Worm (Caenorhabditis elegans): Measurements from ENCODE around the gene C54G7.1.

DNA sequence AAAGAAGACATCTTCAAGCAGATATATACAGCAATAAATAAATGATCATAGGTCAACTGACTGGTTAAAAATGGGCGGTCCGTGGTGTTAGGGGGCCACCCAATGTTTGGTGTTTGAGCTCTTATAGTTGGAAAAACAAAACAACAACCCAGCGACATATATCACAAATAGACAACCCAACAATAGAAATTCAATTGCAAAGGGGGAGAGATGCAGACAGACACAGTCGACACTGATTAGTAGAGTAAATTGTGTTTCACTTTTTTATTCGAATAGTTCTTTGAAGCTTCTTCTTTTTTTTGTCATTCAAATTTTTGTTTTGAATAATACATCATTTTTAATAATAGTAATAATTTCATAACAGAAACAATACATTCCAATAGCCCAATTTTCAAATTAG lies 28.3 kb upstream of the C54G7.1 start:
- TF ChIP-seq pag-3 (tag; optimal IDR thresholded peaks at IDR 0.05; ENCODE audit: borderline replicate concordance) (no peak), nhr-11 (tag; optimal IDR thresholded peaks at IDR 0.05) (no peak), lin-11 (tag; optimal IDR thresholded peaks at IDR 0.05) (no peak)

All from whole organism, late embryonic.